Worm (Caenorhabditis elegans) whole organism, L4/young adult: ENCODE data around the gene K09C4.5.

Source experiments
- W03F9.2 ChIP-seq: fragments of 150-350 bp; optimal IDR thresholded peaks from 2 replicates; lab custom pipeline; 2014; ENCODE audit warnings: missing biosample characterization, missing genetic modification characterization
- dao-5 ChIP-seq: sonication (generic microtip); optimal IDR thresholded peaks from 2 replicates; lab custom pipeline; 2016; ENCODE audit warnings: missing genotype, missing genetic modification characterization, moderate library complexity, missing compliant biosample characterization
- him-1 ChIP-seq: sonication (generic microtip); optimal IDR thresholded peaks from 2 replicates; lab custom pipeline; 2016; ENCODE audit warnings: missing genotype, missing genetic modification reagents, missing genetic modification characterization, missing compliant biosample characterization

K09C4.5 gene

DNA sequence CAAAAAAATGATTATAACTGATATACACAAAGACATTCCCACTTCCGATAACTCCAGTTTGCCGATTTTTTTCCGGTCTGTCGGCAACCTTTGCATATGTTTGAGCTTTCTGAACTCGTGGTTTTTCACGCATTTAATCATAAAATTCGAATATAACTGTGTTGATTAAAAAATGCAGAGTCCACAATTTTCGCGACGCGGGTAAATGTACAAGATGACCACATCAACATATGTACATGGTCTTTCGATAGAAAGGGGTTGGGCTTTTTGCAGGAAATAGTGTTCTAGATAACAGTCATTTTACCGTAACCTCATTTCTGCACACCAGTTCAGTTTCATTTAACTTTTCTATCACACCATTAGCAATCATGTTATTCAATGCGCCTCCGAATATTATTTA lies at the start of gene K09C4.5:
K09C4.5 (plus strand) TSS at position 326 of the 400 bp plus-strand sequence.
- TF ChIP-seq dao-5 = no peak
- no peak for TF ChIP-seq him-1
- no peak for TF ChIP-seq W03F9.2

- TF ChIP-seq W03F9.2 = no peak
- TF ChIP-seq him-1 = no peak
- TF ChIP-seq dao-5 = no peak
Observed at ce11 chrX:3235358-3235816, 47.0 kb upstream of the K09C4.5 start, which contains the start of gene F28B4.3. F28B4.3 (minus strand) TSS chrX:3235408.

ce11 chrX:3243614-3244013 lies 38.8 kb upstream of the K09C4.5 start, which contains the start of gene irg-7:
irg-7 (minus strand) TSS chrX:3243636.
- TF ChIP-seq W03F9.2 (no peak), dao-5 (no peak), him-1 (no peak)

- TF ChIP-seq W03F9.2 (no peak), dao-5 (no peak), him-1 (no peak)
Observed at ce11 chrX:3244402-3244801, 38.0 kb upstream of the K09C4.5 start.

DNA sequence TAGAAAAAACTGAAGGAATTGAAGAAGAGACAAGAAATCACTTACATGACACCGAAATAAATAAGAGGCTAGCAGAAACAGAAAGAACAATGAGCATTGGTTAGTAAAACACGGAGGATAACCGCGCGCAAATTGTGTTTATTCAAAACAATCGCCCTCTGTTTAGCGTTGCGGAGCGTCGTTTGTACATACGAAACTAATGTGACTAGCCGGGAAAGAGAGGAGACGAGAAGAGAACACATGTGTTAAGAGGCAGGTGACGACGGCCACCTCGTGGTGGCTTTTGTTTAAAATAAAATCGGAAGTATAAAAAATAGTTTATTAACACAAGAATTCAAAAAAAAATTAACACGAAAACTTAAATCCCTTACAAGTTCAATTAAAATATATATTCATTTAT lies 36.6 kb upstream of the K09C4.5 start, which contains the start of gene F40F4.7:
F40F4.7 (minus strand) TSS at position 122 of the 400 bp plus-strand sequence.
- TF ChIP-seq W03F9.2 (no peak), dao-5 (no peak), him-1 (no peak)

DNA sequence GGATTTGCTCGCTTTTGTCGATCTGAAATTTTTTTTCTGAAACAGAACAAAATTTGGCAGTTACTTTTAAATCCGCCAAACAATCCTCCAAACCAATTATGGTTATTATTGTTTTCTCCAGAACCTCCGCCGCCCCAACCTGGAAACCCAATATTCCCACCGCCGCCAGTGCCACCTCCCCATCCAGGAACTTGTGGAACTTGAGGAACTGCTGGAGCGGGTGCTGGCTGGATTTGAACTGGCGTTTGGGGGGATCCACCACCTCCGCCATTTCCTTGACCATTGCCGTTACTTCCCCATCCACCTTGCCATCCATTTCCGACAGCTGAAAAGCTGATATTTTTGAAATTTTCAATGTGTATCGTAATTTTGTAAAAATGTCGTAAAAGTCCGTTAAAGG lies 34.7 kb upstream of the K09C4.5 start:
- TF ChIP-seq W03F9.2 (no peak), dao-5 (no peak), him-1 (no peak)

ce11 chrX:3250481-3251091 lies 31.8 kb upstream of the K09C4.5 start, which contains the start of gene pqn-37:
pqn-37 (minus strand) TSS chrX:3250531.
- no peak for TF ChIP-seq W03F9.2
- TF ChIP-seq dao-5 = no peak
- TF ChIP-seq him-1 = no peak

DNA sequence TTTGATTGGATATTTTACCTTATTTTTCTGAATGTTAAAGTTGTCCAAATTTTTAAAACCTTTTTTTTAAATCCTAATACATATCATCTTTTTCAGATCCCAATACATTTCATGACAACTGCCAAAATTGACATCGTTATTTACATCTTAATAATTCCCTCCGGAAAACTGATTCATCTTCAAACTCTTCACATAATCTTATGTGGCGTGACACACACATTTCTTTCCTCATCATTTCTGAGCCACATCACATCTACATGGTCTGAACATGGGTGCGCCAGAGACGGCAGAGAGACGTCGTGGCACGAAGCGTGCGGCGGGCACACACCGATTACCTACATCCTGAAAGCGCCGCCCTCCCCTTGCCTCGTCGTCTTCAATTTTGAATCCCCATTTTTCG lies 29.9 kb upstream of the K09C4.5 start, which contains the start of gene tba-9:
tba-9 (plus strand) TSS at position 301 of the 400 bp plus-strand sequence.
- TF ChIP-seq dao-5 (no peak), him-1 (no peak), W03F9.2 (no peak)

DNA sequence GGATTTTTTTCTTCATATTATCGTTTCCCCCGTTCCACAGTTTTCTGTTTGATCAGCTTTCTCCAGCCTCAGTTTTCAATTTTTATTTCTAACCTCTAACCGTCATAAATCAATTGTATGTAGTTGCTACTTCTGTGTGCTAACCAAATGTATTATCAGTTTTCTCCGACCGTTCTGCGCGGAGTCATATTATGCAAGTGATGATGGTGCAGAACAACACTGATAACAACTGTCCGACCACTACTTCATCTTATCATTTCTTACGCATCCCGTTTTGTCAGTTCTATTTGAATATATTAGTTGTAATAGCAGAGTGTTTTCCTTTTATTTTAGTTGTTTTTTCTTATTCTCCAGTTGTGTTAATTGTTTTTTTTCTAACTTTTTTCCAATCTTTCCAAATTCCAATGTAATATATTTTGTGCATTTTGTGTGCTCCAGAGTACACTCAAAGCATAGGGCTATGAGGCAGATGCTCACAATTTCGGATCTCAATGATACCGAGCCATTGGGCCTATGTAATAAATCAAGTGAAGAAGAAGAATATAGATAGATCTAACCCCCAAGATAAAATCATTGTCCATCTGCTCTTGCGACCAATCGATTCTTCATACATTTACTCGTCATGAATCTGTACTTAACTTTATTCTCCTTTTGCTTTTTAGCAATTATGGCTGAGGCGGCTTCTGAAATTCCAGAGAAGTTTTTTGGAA lies 25.5 kb upstream of the K09C4.5 start, which contains the start of gene lbp-3:
lbp-3 (plus strand) TSS at position 589 of the 710 bp plus-strand sequence.
- TF ChIP-seq dao-5 = no peak
- TF ChIP-seq W03F9.2 = no peak
- no peak for TF ChIP-seq him-1

DNA sequence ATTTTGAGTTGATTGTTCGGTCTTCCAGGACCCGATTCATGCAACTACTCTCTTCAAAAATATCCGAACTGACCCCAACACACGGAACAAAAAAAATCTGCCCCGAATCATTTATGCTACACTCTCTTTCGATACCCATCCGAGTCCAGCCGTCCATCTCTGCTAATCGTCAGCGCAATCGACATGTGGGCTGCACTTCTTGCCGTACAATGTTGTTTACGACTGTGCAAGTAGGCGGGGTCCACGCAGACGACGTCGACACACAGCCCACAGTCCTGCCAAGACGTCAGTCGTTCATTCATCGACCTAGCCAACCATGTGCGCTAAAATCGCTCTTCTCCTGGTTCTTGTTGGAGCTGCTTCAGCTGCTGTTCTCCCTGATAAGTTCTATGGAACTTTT lies 23.6 kb upstream of the K09C4.5 start, which contains the start of gene lbp-1:
lbp-1 (plus strand) TSS at position 301 of the 400 bp plus-strand sequence.
- TF ChIP-seq dao-5 (no peak), W03F9.2 (no peak), him-1 (no peak)

ce11 chrX:3260509-3260908 lies 21.9 kb upstream of the K09C4.5 start, which contains the start of gene lbp-2:
lbp-2 (plus strand) TSS chrX:3260610.
- TF ChIP-seq dao-5 (no peak), W03F9.2 (no peak), him-1 (no peak)

DNA sequence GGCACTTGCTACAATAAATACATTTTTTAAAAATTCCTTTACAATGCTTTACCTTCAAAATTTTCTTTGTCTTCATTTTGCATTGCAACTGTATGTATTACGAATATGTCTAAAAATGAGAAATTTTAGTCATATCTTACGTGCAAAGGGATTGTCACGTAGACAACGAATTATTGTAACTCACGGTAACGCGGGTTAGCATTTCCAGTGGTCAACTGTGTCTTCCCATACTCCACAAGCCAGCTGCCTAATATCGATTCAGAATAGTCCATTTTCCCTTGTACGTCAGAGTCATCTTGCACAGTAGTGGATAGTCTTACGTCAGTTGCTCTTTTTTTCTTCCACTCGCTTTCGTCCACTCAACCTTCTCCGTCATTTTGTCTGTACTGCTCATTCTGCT lies 19.8 kb upstream of the K09C4.5 start, which contains the start of gene fbxb-71:
fbxb-71 (plus strand) TSS at position 301 of the 400 bp plus-strand sequence.
- TF ChIP-seq W03F9.2 (no peak), dao-5 (no peak), him-1 (no peak)

- TF ChIP-seq dao-5 (no peak), W03F9.2 (no peak), him-1 (no peak)
Observed at ce11 chrX:3270806-3271205, 11.6 kb upstream of the K09C4.5 start, which contains the start of gene sul-1. sul-1 (minus strand) TSS chrX:3270906.

ce11 chrX:3271673-3272072 lies 10.8 kb upstream of the K09C4.5 start, which contains the start of gene K09C4.9:
K09C4.9 (minus strand) TSS chrX:3271773.
- no peak for TF ChIP-seq W03F9.2
- TF ChIP-seq dao-5 = no peak
- TF ChIP-seq him-1 = no peak

DNA sequence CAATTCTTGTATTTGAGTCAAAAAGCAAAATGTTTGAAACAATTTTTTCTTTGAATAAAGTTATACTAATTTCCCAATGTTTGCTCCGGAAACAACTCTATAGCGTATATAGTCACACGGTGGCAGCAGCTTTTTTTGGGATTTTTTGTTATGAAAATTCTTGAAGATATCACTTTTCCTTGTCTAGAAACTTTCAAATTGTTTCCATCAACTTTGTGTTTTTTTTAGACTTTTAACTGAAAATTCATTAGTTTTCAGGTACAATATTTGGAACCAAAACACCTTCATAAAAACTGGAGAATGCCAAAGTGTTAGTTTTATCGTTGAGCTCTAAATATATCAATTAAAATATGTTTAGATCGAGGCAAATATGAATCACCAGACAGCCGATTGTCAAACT lies 9.9 kb upstream of the K09C4.5 start, which contains the start of gene K09C4.7:
K09C4.7 (plus strand) TSS at position 301 of the 400 bp plus-strand sequence.
- TF ChIP-seq W03F9.2 (no peak), him-1 (no peak), dao-5 (no peak)
